Fruit fly (Drosophila melanogaster) whole organism, embryonic: ENCODE results near the gene mRpL15.
A peak's percentile ranks its signal among the peaks of the same experiment; 100 is the strongest.

Experiments
- Blimp-1 ChIP-seq: fragments of 200-800 bp; sonication (Bioruptor generic); optimal IDR thresholded peaks from 3 replicates; lab custom pipeline; 2018; ENCODE audit warnings: missing biosample characterization, missing genetic modification characterization, mild to moderate bottlenecking, moderate library complexity, missing genetic modification reagents
- CG10321 ChIP-seq: fragments of 200-800 bp; sonication (Bioruptor generic); IDR thresholded peaks from 2 replicates; pipeline ENCODE4 v1.3.6; 2022; ENCODE audit warnings: missing biosample characterization, missing genetic modification characterization
- CG10979 ChIP-seq: fragments of 200-800 bp; sonication (Bioruptor generic); optimal IDR thresholded peaks from 2 replicates; lab custom pipeline; 2018; ENCODE audit warnings: missing biosample characterization, mild to moderate bottlenecking, missing genetic modification characterization, moderate library complexity
- CG11093 ChIP-seq: fragments of 200-800 bp; sonication (Bioruptor generic); IDR thresholded peaks from 3 replicates; pipeline ENCODE4 v1.3.6; 2022; ENCODE audit warnings: missing biosample characterization, missing genetic modification characterization
- CG11247 ChIP-seq: fragments of 200-800 bp; sonication (Bioruptor generic); IDR thresholded peaks from 2 replicates; pipeline ENCODE4 v1.3.6; 2022; ENCODE audit warnings: missing biosample characterization, missing genetic modification characterization
- CG11695 ChIP-seq: fragments of 200-800 bp; sonication (Bioruptor generic); IDR thresholded peaks from 3 replicates; pipeline ENCODE4 v1.3.6; 2022; ENCODE audit warnings: missing biosample characterization, missing genetic modification characterization
- CG12236 ChIP-seq: fragments of 200-800 bp; sonication (Bioruptor generic); optimal IDR thresholded peaks from 2 replicates; lab custom pipeline; 2016; ENCODE audit warnings: missing biosample characterization, missing genetic modification characterization
- CG15073 ChIP-seq: fragments of 200-800 bp; sonication (Bioruptor generic); optimal IDR thresholded peaks from 2 replicates; lab custom pipeline; 2016; ENCODE audit warnings: missing biosample characterization, missing genetic modification characterization
- CG15696 ChIP-seq: fragments of 200-800 bp; sonication (Bioruptor generic); optimal IDR thresholded peaks from 2 replicates; lab custom pipeline; 2019; ENCODE audit warnings: missing biosample characterization, mild to moderate bottlenecking, missing genetic modification characterization, moderate library complexity
- CG1647 ChIP-seq: fragments of 200-800 bp; sonication (Bioruptor generic); optimal IDR thresholded peaks from 3 replicates; lab custom pipeline; 2016; ENCODE audit warnings: missing biosample characterization, missing genetic modification characterization
- CG17385 ChIP-seq: fragments of 200-800 bp; sonication (Bioruptor generic); optimal IDR thresholded peaks from 3 replicates; lab custom pipeline; 2018; ENCODE audit warnings: missing biosample characterization, mild to moderate bottlenecking, missing genetic modification characterization
- CG17568 ChIP-seq: fragments of 200-800 bp; sonication (Bioruptor generic); optimal IDR thresholded peaks from 2 replicates; lab custom pipeline; 2018; ENCODE audit warnings: missing biosample characterization, mild to moderate bottlenecking, missing genetic modification characterization, moderate library complexity
- CG17912 ChIP-seq: fragments of 200-800 bp; sonication (Bioruptor generic); optimal IDR thresholded peaks from 2 replicates; lab custom pipeline; 2018; ENCODE audit warnings: missing biosample characterization, mild to moderate bottlenecking, missing genetic modification characterization
- CG18599 ChIP-seq: fragments of 200-800 bp; sonication (Bioruptor generic); optimal IDR thresholded peaks from 3 replicates; lab custom pipeline; 2017; ENCODE audit warnings: missing biosample characterization, missing genetic modification characterization, mild to moderate bottlenecking, moderate library complexity, missing genetic modification reagents
- CG31441 ChIP-seq: fragments of 200-800 bp; sonication (Bioruptor generic); IDR thresholded peaks from 2 replicates; pipeline ENCODE4 v1.3.6; 2022; ENCODE audit warnings: missing biosample characterization, missing genetic modification characterization
- CG3838 ChIP-seq: fragments of 200-800 bp; sonication (Bioruptor generic); optimal IDR thresholded peaks from 3 replicates; lab custom pipeline; 2016; ENCODE audit warnings: missing biosample characterization, missing genetic modification characterization
- CG4707 ChIP-seq: fragments of 200-800 bp; sonication (Bioruptor generic); optimal IDR thresholded peaks from 2 replicates; lab custom pipeline; 2018; ENCODE audit warnings: missing biosample characterization, mild to moderate bottlenecking, missing genetic modification characterization, moderate library complexity
- CG6813 ChIP-seq: fragments of 200-800 bp; sonication (Bioruptor generic); optimal IDR thresholded peaks from 2 replicates; lab custom pipeline; 2017; ENCODE audit warnings: missing biosample characterization, missing genetic modification characterization, mild to moderate bottlenecking, moderate library complexity, missing genetic modification reagents
- CG7271 ChIP-seq: fragments of 200-800 bp; sonication (Bioruptor generic); optimal IDR thresholded peaks from 2 replicates; lab custom pipeline; 2018; ENCODE audit warnings: missing biosample characterization, mild to moderate bottlenecking, missing genetic modification characterization, moderate library complexity
- CG8290 ChIP-seq, 3 experiments: fragments of 200-800 bp; sonication (Bioruptor generic); optimal IDR thresholded peaks; 2 replicates each; lab custom pipeline; 2016 to 2019; ENCODE audit warnings: missing biosample characterization in 3 of 3, missing genetic modification characterization in 3 of 3, mild to moderate bottlenecking in 2 of 3, moderate library complexity in 1 of 3
- CG9817 ChIP-seq: fragments of 200-800 bp; sonication (Bioruptor generic); optimal IDR thresholded peaks from 2 replicates; lab custom pipeline; 2018; ENCODE audit warnings: missing biosample characterization, mild to moderate bottlenecking, missing genetic modification characterization, moderate library complexity
- CTCF ChIP-seq: fragments of 200-800 bp; sonication (Bioruptor generic); optimal IDR thresholded peaks from 2 replicates; lab custom pipeline; 2017; ENCODE audit warnings: missing biosample characterization, mild to moderate bottlenecking, missing genetic modification characterization, moderate library complexity
- CoRest ChIP-seq: fragments of 200-800 bp; sonication (Bioruptor generic); optimal IDR thresholded peaks from 3 replicates; lab custom pipeline; 2018; ENCODE audit warnings: missing biosample characterization, mild to moderate bottlenecking, missing genetic modification characterization, moderate library complexity
- Fer1 ChIP-seq: fragments of 200-800 bp; sonication (Bioruptor generic); optimal IDR thresholded peaks from 2 replicates; lab custom pipeline; 2017; ENCODE audit warnings: missing biosample characterization, mild to moderate bottlenecking, missing genetic modification characterization
- Fer2 ChIP-seq: fragments of 200-800 bp; sonication (Bioruptor generic); optimal IDR thresholded peaks from 2 replicates; lab custom pipeline; 2018; ENCODE audit warnings: missing biosample characterization, mild to moderate bottlenecking, missing genetic modification characterization, moderate library complexity
- HLHmδ ChIP-seq: fragments of 200-800 bp; sonication (Bioruptor generic); optimal IDR thresholded peaks from 2 replicates; lab custom pipeline; 2018; ENCODE audit warnings: missing biosample characterization, mild to moderate bottlenecking, missing genetic modification characterization, moderate library complexity
- Hr3 ChIP-seq: fragments of 200-800 bp; sonication (Bioruptor generic); optimal IDR thresholded peaks from 3 replicates; lab custom pipeline; 2016; ENCODE audit warnings: missing biosample characterization, missing genetic modification characterization
- Kr ChIP-seq: fragments of 200-800 bp; sonication (Bioruptor generic); optimal IDR thresholded peaks from 2 replicates; lab custom pipeline; 2017; ENCODE audit warnings: missing biosample characterization, mild to moderate bottlenecking, missing genetic modification characterization
- Med ChIP-seq: fragments of 200-800 bp; sonication (Bioruptor generic); peaks from one replicate; lab custom pipeline; 2016; ENCODE audit warnings: missing biosample characterization, missing genetic modification characterization, mild to moderate bottlenecking, inconsistent platforms, moderate library complexity
- Neu2 ChIP-seq: fragments of 200-800 bp; sonication (Bioruptor generic); optimal IDR thresholded peaks from 3 replicates; lab custom pipeline; 2016; ENCODE audit warnings: missing biosample characterization, missing genetic modification characterization, borderline replicate concordance
- PHDP ChIP-seq: fragments of 200-800 bp; sonication (Bioruptor generic); optimal IDR thresholded peaks from 3 replicates; lab custom pipeline; 2018; ENCODE audit warnings: missing biosample characterization, mild to moderate bottlenecking, missing genetic modification characterization, moderate library complexity
- Sin3A ChIP-seq: fragments of >200 bp; optimal IDR thresholded peaks from 2 replicates; lab custom pipeline; 2018
- Vsx1 ChIP-seq: fragments of 200-800 bp; sonication (Bioruptor generic); optimal IDR thresholded peaks from 2 replicates; lab custom pipeline; 2017; ENCODE audit warnings: missing biosample characterization, mild to moderate bottlenecking, missing genetic modification characterization, missing genetic modification reagents
- Xbp1 ChIP-seq: fragments of 200-800 bp; sonication (Bioruptor generic); optimal IDR thresholded peaks from 3 replicates; lab custom pipeline; 2016; ENCODE audit warnings: missing biosample characterization, mild to moderate bottlenecking, missing genetic modification characterization
- Xrp1 ChIP-seq: fragments of 200-800 bp; sonication (Bioruptor generic); IDR thresholded peaks from 2 replicates; pipeline ENCODE4 v1.3.6; 2022; ENCODE audit warnings: missing biosample characterization, missing genetic modification characterization
- aop ChIP-seq: fragments of 200-800 bp; sonication (Bioruptor generic); IDR thresholded peaks from 2 replicates; pipeline ENCODE4 v1.3.6; 2022; ENCODE audit warnings: missing biosample characterization, missing genetic modification characterization
- bsh ChIP-seq, 2 experiments: fragments of 200-800 bp; sonication (Bioruptor generic); optimal IDR thresholded peaks; 2 replicates each; lab custom pipeline; 2017 to 2018; ENCODE audit warnings: mild to moderate bottlenecking in 2 of 2, missing biosample characterization in 2 of 2, missing genetic modification characterization in 2 of 2, moderate library complexity in 1 of 2
- btn ChIP-seq: fragments of 200-800 bp; sonication (Bioruptor generic); optimal IDR thresholded peaks from 2 replicates; lab custom pipeline; 2016; ENCODE audit warnings: missing biosample characterization, missing genetic modification characterization
- exex ChIP-seq: fragments of 200-800 bp; sonication (Bioruptor generic); optimal IDR thresholded peaks from 4 replicates; lab custom pipeline; 2018; ENCODE audit warnings: missing biosample characterization, mild to moderate bottlenecking, missing genetic modification characterization, moderate library complexity
- gce ChIP-seq: fragments of 200-800 bp; sonication (Bioruptor generic); IDR thresholded peaks from 3 replicates; pipeline ENCODE4 v1.3.6; 2022; ENCODE audit warnings: missing biosample characterization, missing genetic modification characterization
- gem ChIP-seq: fragments of 200-800 bp; sonication (Bioruptor generic); optimal IDR thresholded peaks from 2 replicates; lab custom pipeline; 2019; ENCODE audit warnings: missing biosample characterization, mild to moderate bottlenecking, missing genetic modification characterization, moderate library complexity
- klu ChIP-seq: fragments of 200-800 bp; sonication (Bioruptor generic); IDR thresholded peaks from 2 replicates; pipeline ENCODE4 v1.3.6; 2022; ENCODE audit warnings: missing biosample characterization, missing genetic modification characterization
- lola ChIP-seq, 3 experiments: fragments of >200 bp in 2 of 3; fragments of 200-800 bp in 1 of 3; sonication (Bioruptor generic) in 1 of 3; optimal IDR thresholded peaks; 2 replicates each; lab custom pipeline; 2017 to 2019; ENCODE audit warnings: missing biosample characterization in 3 of 3, missing genetic modification characterization in 3 of 3, mild to moderate bottlenecking in 1 of 3, moderate library complexity in 1 of 3
- maf-S ChIP-seq: fragments of 200-800 bp; sonication (Bioruptor generic); optimal IDR thresholded peaks from 2 replicates; lab custom pipeline; 2016; ENCODE audit warnings: missing biosample characterization, missing genetic modification characterization
- nom ChIP-seq: fragments of 200-800 bp; sonication (Bioruptor generic); optimal IDR thresholded peaks from 2 replicates; lab custom pipeline; 2017; ENCODE audit warnings: missing biosample characterization, missing genetic modification characterization, mild to moderate bottlenecking, moderate library complexity, missing genetic modification reagents
- pan ChIP-seq, 4 experiments: fragments of >200 bp in 3 of 4; fragments of 200-800 bp in 1 of 4; sonication (Bioruptor generic) in 1 of 4; optimal IDR thresholded peaks in 3 of 4; IDR thresholded peaks in 1 of 4; 2 replicates each; pipeline versions ENCODE4 v1.3.6 to Lab custom; 2017 to 2022; ENCODE audit warnings: missing biosample characterization in 2 of 4, missing genetic modification characterization in 2 of 4, mixed read lengths in 1 of 4
- scrt ChIP-seq: fragments of 200-800 bp; sonication (Bioruptor generic); optimal IDR thresholded peaks from 2 replicates; lab custom pipeline; 2018; ENCODE audit warnings: missing biosample characterization, mild to moderate bottlenecking, missing genetic modification characterization, moderate library complexity
- sr ChIP-seq: fragments of 200-800 bp; sonication (Bioruptor generic); IDR thresholded peaks from 3 replicates; pipeline ENCODE4 v1.3.6; 2022; ENCODE audit warnings: missing biosample characterization, missing genetic modification characterization
- tgo ChIP-seq: fragments of 200-800 bp; sonication (Bioruptor generic); IDR thresholded peaks from 3 replicates; pipeline ENCODE4 v1.3.6; 2022; ENCODE audit warnings: missing biosample characterization, missing genetic modification characterization

Gene mRpL15

DNA sequence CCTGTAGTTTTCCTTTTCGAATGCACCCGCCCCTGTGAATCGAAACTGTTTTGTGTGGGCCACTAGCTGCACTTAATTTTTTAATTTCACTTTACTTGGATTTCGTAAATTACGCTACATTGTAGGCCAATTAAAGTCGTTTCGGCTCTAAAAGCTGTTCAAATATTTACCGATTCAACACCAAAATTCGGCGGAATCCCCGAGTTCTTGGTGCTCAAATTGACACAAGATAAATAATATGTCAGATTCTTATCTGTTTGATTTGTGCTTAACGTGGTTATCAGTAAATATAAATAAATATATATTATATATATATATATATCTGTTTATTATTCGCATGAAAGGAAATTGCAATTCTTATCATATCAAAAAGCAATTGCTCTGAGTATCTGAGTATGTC, 11.9 kb upstream of the mRpL15 start (continued):
- TF ChIP-seq CG10979 (tag; lab: Kevin White, UChicago) (no peak), Blimp-1 (GFP tag; lab: Kevin White, UChicago) (peak; percentile 7), CG12236 (no peak), CTCF (no peak), aop (no peak), CG6813 (GFP tag; lab: Kevin White, UChicago) (peak; percentile 83), CG17385 (GFP tag; lab: Kevin White, UChicago) (peak; percentile 38), CG17568 (GFP tag; lab: Kevin White, UChicago) (peak; percentile 68), CG4707 (GFP tag; lab: Kevin White, UChicago) (peak; percentile 7), CG31441 (GFP tag; lab: Robert Waterston, UW) (peak; percentile 25; the same call in 1 of the 2 replicates), CG10321 (GFP tag; lab: Robert Waterston, UW) (no peak), Kr (GFP tag; lab: Kevin White, UChicago) (peak; percentile 32), lola (GFP tag; optimal IDR thresholded peaks at IDR 0.05; lab: Kevin White, UChicago) (no peak), pan (optimal IDR thresholded peaks at IDR 0.05; lab: Kevin White, UChicago) (no peak), pan (GFP tag; optimal IDR thresholded peaks at IDR 0.05 in 1 of 2, IDR thresholded peaks at IDR 0.05 in 1 of 2) (no peak), CG15073 (no peak), Xrp1 (GFP tag; lab: Robert Waterston, UW) (peak; percentile 20; the same call in 1 of the 2 replicates), HLHmδ (GFP tag; lab: Kevin White, UChicago) (no peak), CG11093 (GFP tag; lab: Robert Waterston, UW) (no peak), CG9817 (tag; lab: Kevin White, UChicago) (peak; percentile 29), CG18599 (GFP tag; lab: Kevin White, UChicago) (peak; percentile 52), CG11247 (GFP tag; lab: Robert Waterston, UW) (no peak), Med (GFP tag; lab: Kevin White, UChicago) (peak; percentile 77), klu (GFP tag; lab: Robert Waterston, UW) (no peak), CG3838 (no peak), Hr3 (GFP tag; lab: Kevin White, UChicago) (no peak), CG11695 (GFP tag; lab: Robert Waterston, UW) (0 out of 3 replicates have a peak, but pooled peaks have one; percentile 30), nom (peak; percentile 37), CG17912 (GFP tag; lab: Kevin White, UChicago) (peak; percentile 21), CG7271 (tag; lab: Kevin White, UChicago) (peak; percentile 9), scrt (GFP tag; lab: Kevin White, UChicago) (peak; percentile 36), PHDP (tag; lab: Kevin White, UChicago) (peak; percentile 69), Neu2 (GFP tag; lab: Kevin White, UChicago) (no peak), btn (GFP tag; lab: Kevin White, UChicago) (no peak), CoRest (peak; percentile 20), CG15696 (tag; lab: Kevin White, UChicago) (peak; percentile 70), CG1647 (GFP tag; lab: Kevin White, UChicago) (no peak), maf-S (no peak), exex (tag; lab: Kevin White, UChicago) (peak; percentile 28), Vsx1 (GFP tag; lab: Kevin White, UChicago) (peak; percentile 69), bsh (GFP tag; optimal IDR thresholded peaks at IDR 0.05; lab: Kevin White, UChicago) (peak in 1 of 2 experiments; percentile 5), Sin3A (no peak), tgo (GFP tag; lab: Robert Waterston, UW) (no peak), sr (GFP tag; lab: Robert Waterston, UW) (no peak), CG8290 (GFP tag; optimal IDR thresholded peaks at IDR 0.05; lab: Kevin White, UChicago) (no peak), CG8290 (tag; optimal IDR thresholded peaks at IDR 0.05; lab: Kevin White, UChicago) (peak in 1 of 2 experiments; percentile 72), gce (no peak), Xbp1 (GFP tag; lab: Kevin White, UChicago) (no peak), Fer1 (GFP tag; lab: Kevin White, UChicago) (peak; percentile 75), gem (peak; percentile 27), Fer2 (tag; lab: Kevin White, UChicago) (peak; percentile 28)
